Worm (Caenorhabditis elegans): ENCODE results near the gene F40G9.9.

- no peak for TF ChIP-seq lsy-2 (tag; optimal IDR thresholded peaks at IDR 0.05)
- TF ChIP-seq elt-3 (tag; optimal IDR thresholded peaks at IDR 0.05) = no peak
- no peak for TF ChIP-seq nhr-12 (tag; optimal IDR thresholded peaks at IDR 0.05)
- TF ChIP-seq lin-39 (tag; optimal IDR thresholded peaks at IDR 0.05) = no peak
- TF ChIP-seq lin-13 (GFP tag; optimal IDR thresholded peaks at IDR 0.05) = no peak
- no peak for TF ChIP-seq ztf-11 (tag; optimal IDR thresholded peaks at IDR 0.05)
- no peak for TF ChIP-seq R02D3.7 (tag; optimal IDR thresholded peaks at IDR 0.05)
These were observed 26.4 kb downstream of the F40G9.9 start, which contains the start of the genes T17A3.12 and fbxb-83 for ce11 chrIII:145078-145477.

Data from whole organism, L2 larva.